Fruit fly (Drosophila melanogaster) whole organism, prepupa: Measurements from ENCODE around the gene Hsp60D.
A peak's percentile ranks its signal among the peaks of the same experiment; 100 is the strongest.

Experiments used
- Blimp-1 ChIP-seq: fragments of 200-800 bp; sonication (Bioruptor generic); optimal IDR thresholded peaks from 3 replicates; lab custom pipeline; 2017; ENCODE audit warnings: missing biosample characterization, missing genetic modification characterization, mild to moderate bottlenecking, moderate library complexity, missing genetic modification reagents
- CG10631 ChIP-seq: fragments of 200-800 bp; sonication (Bioruptor generic); optimal IDR thresholded peaks from 2 replicates; lab custom pipeline; 2016; ENCODE audit warnings: missing biosample characterization, missing genetic modification characterization
- CG10669 ChIP-seq: fragments of 200-800 bp; sonication (Bioruptor generic); optimal IDR thresholded peaks from 3 replicates; lab custom pipeline; 2018; ENCODE audit warnings: missing biosample characterization, mild to moderate bottlenecking, missing genetic modification characterization, moderate library complexity
- CG16779 ChIP-seq: fragments of 200-800 bp; sonication (Bioruptor generic); optimal IDR thresholded peaks from 3 replicates; lab custom pipeline; 2017; ENCODE audit warnings: missing biosample characterization, mild to moderate bottlenecking, missing genetic modification characterization
- CG31627 ChIP-seq: fragments of 200-800 bp; sonication (Bioruptor generic); optimal IDR thresholded peaks from 3 replicates; lab custom pipeline; 2016; ENCODE audit warnings: missing biosample characterization, missing genetic modification characterization
- CG6276 ChIP-seq: fragments of 200-800 bp; sonication (Bioruptor generic); optimal IDR thresholded peaks from 2 replicates; lab custom pipeline; 2017; ENCODE audit warnings: missing biosample characterization, mild to moderate bottlenecking, missing genetic modification characterization
- CG6808 ChIP-seq: fragments of 200-800 bp; sonication (Bioruptor generic); optimal IDR thresholded peaks from 3 replicates; lab custom pipeline; 2017; ENCODE audit warnings: missing biosample characterization, missing genetic modification characterization, mild to moderate bottlenecking, moderate library complexity, missing genetic modification reagents
- CG8632 ChIP-seq: fragments of 200-800 bp; sonication (Bioruptor generic); optimal IDR thresholded peaks from 3 replicates; lab custom pipeline; 2016; ENCODE audit warnings: missing biosample characterization, missing genetic modification characterization
- CG9139 ChIP-seq: fragments of 200-800 bp; sonication (Bioruptor generic); optimal IDR thresholded peaks from 3 replicates; lab custom pipeline; 2017; ENCODE audit warnings: missing biosample characterization, mild to moderate bottlenecking, missing genetic modification characterization
- Eip75B ChIP-seq: fragments of 200-800 bp; sonication (Bioruptor generic); optimal IDR thresholded peaks from 3 replicates; lab custom pipeline; 2016; ENCODE audit warnings: missing biosample characterization, missing genetic modification characterization
- Ets21C ChIP-seq: fragments of 200-800 bp; sonication (Bioruptor generic); optimal IDR thresholded peaks from 3 replicates; lab custom pipeline; 2016; ENCODE audit warnings: missing biosample characterization, missing genetic modification characterization
- Gug ChIP-seq: fragments of 200-800 bp; sonication (Bioruptor generic); IDR thresholded peaks from 2 replicates; pipeline ENCODE4 v1.3.6; 2022; ENCODE audit warnings: missing biosample characterization, missing genetic modification characterization
- Hr39 ChIP-seq: fragments of 200-800 bp; sonication (Bioruptor generic); optimal IDR thresholded peaks from 2 replicates; lab custom pipeline; 2016; ENCODE audit warnings: missing biosample characterization, missing genetic modification characterization
- dsx ChIP-seq: fragments of 200-800 bp; optimal IDR thresholded peaks from 3 replicates; lab custom pipeline; 2019; ENCODE audit warnings: missing biosample characterization, mild to moderate bottlenecking, missing genetic modification characterization, moderate library complexity; ENCODE audit not compliant: poor library complexity, severe bottlenecking
- esn ChIP-seq: fragments of 200-800 bp; sonication (Bioruptor generic); optimal IDR thresholded peaks from 2 replicates; lab custom pipeline; 2016; ENCODE audit warnings: missing biosample characterization, mild to moderate bottlenecking, missing genetic modification characterization, moderate library complexity

Gene Hsp60D

DNA sequence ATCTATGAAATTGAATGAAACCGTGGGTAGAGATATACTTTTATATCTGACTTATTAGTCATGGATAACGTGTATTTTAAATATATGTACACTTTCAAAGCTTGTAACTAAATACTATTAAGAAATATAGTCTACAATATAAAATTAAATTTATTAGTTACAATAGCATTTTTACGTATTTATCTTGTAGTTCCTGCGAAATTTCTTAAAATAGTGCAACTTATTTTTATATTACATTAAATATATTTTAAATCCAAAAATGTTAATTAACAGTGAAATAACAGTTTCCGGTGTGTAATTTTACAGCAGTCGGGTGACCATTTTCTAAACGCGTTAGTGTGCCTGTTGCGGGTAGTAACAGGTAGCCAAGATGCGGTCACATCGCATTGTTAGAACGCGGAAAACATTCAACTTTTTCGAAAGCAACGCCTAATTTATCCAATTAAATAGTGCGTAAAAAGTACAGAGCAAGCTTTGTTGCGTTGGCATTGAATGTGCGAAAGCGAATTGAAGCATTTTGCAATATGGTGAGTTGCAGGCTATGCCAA lies 50.6 kb downstream of the Hsp60D start, which contains the start of the genes CG10859 and CG7110 (continued):
- TF ChIP-seq Blimp-1 (GFP tag; lab: Kevin White, UChicago) (no peak), CG6808 (GFP tag; lab: Kevin White, UChicago) (no peak), CG6276 (no peak), Ets21C (GFP tag; lab: Kevin White, UChicago) (no peak), CG9139 (no peak), CG31627 (GFP tag; lab: Kevin White, UChicago) (no peak), CG10631 (no peak), Gug (GFP tag; lab: Robert Waterston, UW) (no peak), Hr39 (GFP tag; lab: Kevin White, UChicago) (no peak), CG10669 (GFP tag; lab: Kevin White, UChicago) (peak; percentile 10), CG16779 (tag; lab: Kevin White, UChicago) (no peak), dsx (GFP tag; lab: Kevin White, UChicago) (no peak), esn (GFP tag; lab: Kevin White, UChicago) (peak; percentile 27), CG8632 (GFP tag; lab: Kevin White, UChicago) (peak; percentile 3), Eip75B (GFP tag; lab: Kevin White, UChicago) (no peak)
